Worm (Caenorhabditis elegans) whole organism, midembryonic: ENCODE measurements around the gene fbxa-30.

Experiments
- flt-1 ChIP-seq: fragments of 200-800 bp; sonication (Bioruptor generic); IDR thresholded peaks from 2 replicates; pipeline ENCODE4 v1.3.6; 2022; ENCODE audit warnings: missing genetic modification characterization, missing compliant biosample characterization
- klf-2 ChIP-seq: fragments of 200-800 bp; sonication (Bioruptor generic); conservative IDR thresholded peaks from 2 replicates; pipeline ENCODE4 v1.3.6; 2022; ENCODE audit warnings: missing genetic modification reagents, missing genetic modification characterization, missing compliant biosample characterization
- med-1 ChIP-seq: sonication (generic microtip); optimal IDR thresholded peaks from 2 replicates; lab custom pipeline; 2017; ENCODE audit warnings: missing genetic modification characterization, mild to moderate bottlenecking, missing compliant biosample characterization, antibody characterized with exemption, missing genetic modification reagents; ENCODE audit not compliant: insufficient read depth
- ref-1 ChIP-seq: fragments of 200-800 bp; sonication (Bioruptor generic); conservative IDR thresholded peaks from 2 replicates; pipeline ENCODE4 v1.3.6; 2022; ENCODE audit warnings: missing genetic modification reagents, missing genetic modification characterization, missing compliant biosample characterization
- tab-1 ChIP-seq: fragments of 200-800 bp; sonication (Bioruptor generic); IDR thresholded peaks from 2 replicates; pipeline ENCODE4 v1.3.6; 2022; ENCODE audit warnings: missing genetic modification characterization, missing compliant biosample characterization
- ztf-23 ChIP-seq: fragments of 200-800 bp; sonication (Bioruptor generic); IDR thresholded peaks from 2 replicates; pipeline ENCODE4 v1.3.6; 2022; ENCODE audit warnings: missing genetic modification reagents, missing genetic modification characterization, missing compliant biosample characterization
- ztf-29 ChIP-seq: fragments of 200-800 bp; sonication (Bioruptor generic); IDR thresholded peaks from 2 replicates; pipeline ENCODE4 v1.3.6; 2022; ENCODE audit warnings: missing genetic modification reagents, missing genetic modification characterization, missing compliant biosample characterization

DNA sequence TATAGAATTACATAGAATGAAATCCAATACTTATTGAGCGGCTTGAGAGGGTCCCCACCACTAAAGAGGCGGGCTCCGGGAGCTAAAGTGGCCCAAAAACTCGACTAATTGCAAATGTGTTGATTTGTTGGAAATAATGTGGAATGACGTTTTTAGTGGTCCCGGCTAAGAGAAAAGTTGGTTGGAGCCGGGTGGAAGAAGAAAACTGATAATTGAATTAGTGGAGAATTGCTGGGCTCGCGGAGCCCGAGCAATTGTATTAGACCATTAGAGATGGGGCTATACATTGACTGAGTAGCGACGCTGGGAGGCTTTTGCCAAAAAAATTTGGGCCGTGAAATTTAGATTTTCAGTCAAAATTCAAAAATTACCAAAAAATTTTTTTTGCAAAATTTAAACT is 49.8 kb downstream of the fbxa-30 start:
- TF ChIP-seq ztf-29 (GFP tag; lab: Robert Waterston, UW) (no peak), flt-1 (GFP tag; lab: Robert Waterston, UW) (0 out of 2 replicates have a peak, but pooled peaks have one; percentile 19), ref-1 (GFP tag; lab: Robert Waterston, UW) (no peak), med-1 (GFP tag; lab: Kevin White, UChicago) (no peak), tab-1 (GFP tag; lab: Robert Waterston, UW) (no peak), ztf-23 (GFP tag; lab: Robert Waterston, UW) (no peak), klf-2 (GFP tag; lab: Robert Waterston, UW) (no peak)
